Fruit fly (Drosophila melanogaster): ENCODE results near the gene ScsbetaA.

Gene ScsbetaA

DNA sequence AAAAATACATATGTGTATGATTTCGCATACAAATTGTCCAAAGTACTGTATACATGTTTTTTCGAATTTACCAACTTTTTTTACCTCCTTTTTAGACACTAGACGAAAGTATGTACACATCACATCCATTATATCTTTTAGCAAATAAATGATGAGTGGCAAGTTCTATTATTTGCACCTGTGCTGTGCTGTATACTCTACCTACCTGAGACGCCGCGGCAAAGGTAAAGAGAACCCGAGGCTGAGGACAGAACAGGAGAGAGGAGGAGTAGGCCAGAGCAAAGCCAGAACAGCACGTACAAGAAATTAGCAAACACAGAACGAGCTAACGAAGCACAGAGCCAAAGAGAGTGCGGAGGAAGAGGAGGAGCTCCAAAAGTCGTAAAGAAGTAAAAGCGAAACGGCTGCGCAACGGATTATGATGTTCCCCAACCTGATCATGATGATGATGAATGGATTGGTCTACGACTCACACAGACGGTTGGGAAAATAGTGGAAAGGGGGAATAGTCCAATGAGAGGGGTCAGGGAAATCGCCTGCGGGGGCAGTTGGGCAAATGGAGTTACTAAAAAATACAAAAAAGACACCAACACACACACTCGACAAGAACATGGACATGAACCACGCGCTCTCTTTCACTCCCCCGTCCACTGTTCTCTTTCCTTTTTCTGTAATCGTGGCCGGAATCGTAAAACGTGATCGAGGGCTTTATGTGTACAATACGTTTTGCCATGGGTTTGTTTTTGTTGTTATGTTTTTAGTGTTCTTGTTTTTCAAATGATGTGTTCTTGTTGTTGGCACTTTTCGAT is 10.5 kb upstream of the ScsbetaA start (continued):
- TF ChIP-seq Adf1 (GFP tag; IDR thresholded peaks at IDR 0.05) = no peak
- TF ChIP-seq nmo (GFP tag; optimal IDR thresholded peaks at IDR 0.05) = peak; percentile 84
- no peak for TF ChIP-seq hkb (optimal IDR thresholded peaks at IDR 0.05)
- peak; percentile 55 for TF ChIP-seq hkb (GFP tag; IDR thresholded peaks at IDR 0.05)
- no peak for TF ChIP-seq ham (GFP tag; IDR thresholded peaks at IDR 0.05)
- no peak; the same call in 1 of the 2 replicates for TF ChIP-seq MBD-R2 (GFP tag; IDR thresholded peaks at IDR 0.05)
- no peak for TF ChIP-seq ftz-f1 (GFP tag; optimal IDR thresholded peaks at IDR 0.05)
- peak; percentile 56 for TF ChIP-seq CG12942 (GFP tag; optimal IDR thresholded peaks at IDR 0.05)
- TF ChIP-seq exex (tag; optimal IDR thresholded peaks at IDR 0.05) = peak; percentile 36
- peak; percentile 60 for TF ChIP-seq CG9215 (GFP tag; IDR thresholded peaks at IDR 0.05)
- TF ChIP-seq Stat92E (GFP tag; optimal IDR thresholded peaks at IDR 0.05) = peak in 2 of 3 experiments; percentile 36 to 45
- TF ChIP-seq HLH3B (GFP tag; IDR thresholded peaks at IDR 0.05) = peak; percentile 38; the same call in 1 of the 2 replicates
- peak; percentile 35 for TF ChIP-seq Elba2 (GFP tag; optimal IDR thresholded peaks at IDR 0.05)
- TF ChIP-seq CG6654 (GFP tag; optimal IDR thresholded peaks at IDR 0.05) = peak; percentile 60
- 0 out of 2 replicates have a peak, but pooled peaks have one; percentile 47 for TF ChIP-seq aop (GFP tag; IDR thresholded peaks at IDR 0.05)
- TF ChIP-seq prd (optimal IDR thresholded peaks at IDR 0.05) = no peak
- TF ChIP-seq prd (GFP tag; IDR thresholded peaks at IDR 0.05) = peak; percentile 87
- TF ChIP-seq HLH4C (GFP tag; IDR thresholded peaks at IDR 0.05; ENCODE audit: partially characterized antibody) = no peak
- peak; percentile 48 for TF ChIP-seq CG17186 (GFP tag; optimal IDR thresholded peaks at IDR 0.05)
- peak; percentile 3 for TF ChIP-seq Hand (GFP tag; optimal IDR thresholded peaks at IDR 0.05)
- TF ChIP-seq zfh2 (GFP tag; optimal IDR thresholded peaks at IDR 0.05) = peak; percentile 51
- no peak for TF ChIP-seq z (GFP tag; IDR thresholded peaks at IDR 0.05)
- peak; percentile 87 for TF ChIP-seq CG31441 (GFP tag; IDR thresholded peaks at IDR 0.05)
- TF ChIP-seq CG8089 (GFP tag; optimal IDR thresholded peaks at IDR 0.05) = peak; percentile 47
- no peak for TF ChIP-seq sima (GFP tag; optimal IDR thresholded peaks at IDR 0.05)
- 0 out of 2 replicates have a peak, but pooled peaks have one; percentile 23 for TF ChIP-seq GATAe (GFP tag; conservative IDR thresholded peaks at IDR 0.05)
- no peak for TF ChIP-seq bigmax (GFP tag; optimal IDR thresholded peaks at IDR 0.05)
- TF ChIP-seq CG17361 (GFP tag; IDR thresholded peaks at IDR 0.05) = peak; percentile 89
- no peak for TF ChIP-seq Doc3 (GFP tag; IDR thresholded peaks at IDR 0.05; ENCODE audit: partially characterized antibody)
- no peak for TF ChIP-seq CG3407 (GFP tag; optimal IDR thresholded peaks at IDR 0.05)
- TF ChIP-seq Drgx (GFP tag; IDR thresholded peaks at IDR 0.05) = peak; percentile 56; the same call in 1 of the 2 replicates
- TF ChIP-seq en (GFP tag; optimal IDR thresholded peaks at IDR 0.05) = peak; percentile 56
- no peak for TF ChIP-seq br (optimal IDR thresholded peaks at IDR 0.05)
- peak; percentile 17 for TF ChIP-seq CG11723 (GFP tag; optimal IDR thresholded peaks at IDR 0.05)
- no peak for TF ChIP-seq nerfin-2 (GFP tag; IDR thresholded peaks at IDR 0.05; ENCODE audit: partially characterized antibody)
- TF ChIP-seq Atf3 (GFP tag; optimal IDR thresholded peaks at IDR 0.05) = no peak
- peak; percentile 68 to 81 for TF ChIP-seq bsh (GFP tag; optimal IDR thresholded peaks at IDR 0.05)
- TF ChIP-seq CG2889 (GFP tag; IDR thresholded peaks at IDR 0.05) = no peak
- TF ChIP-seq CG12219 (GFP tag; optimal IDR thresholded peaks at IDR 0.05) = peak; percentile 73
- TF ChIP-seq CG1602 (GFP tag; optimal IDR thresholded peaks at IDR 0.05) = peak; percentile 56
- TF ChIP-seq run (tag; optimal IDR thresholded peaks at IDR 0.05) = peak; percentile 29
- TF ChIP-seq wdn (GFP tag; IDR thresholded peaks at IDR 0.05) = peak; percentile 40; the same call in 1 of the 2 replicates
- peak; percentile 57 for TF ChIP-seq CG15479 (GFP tag; optimal IDR thresholded peaks at IDR 0.05)
- TF ChIP-seq Deaf1 (tag; optimal IDR thresholded peaks at IDR 0.05) = peak; percentile 38
- no peak for TF ChIP-seq gfzf (GFP tag; optimal IDR thresholded peaks at IDR 0.05)
- TF ChIP-seq gsb-n (tag; optimal IDR thresholded peaks at IDR 0.05) = peak; percentile 82
- peak; percentile 57 for TF ChIP-seq ac (GFP tag; optimal IDR thresholded peaks at IDR 0.05)
- peak; percentile 87 for TF ChIP-seq row (GFP tag; IDR thresholded peaks at IDR 0.05)
- TF ChIP-seq croc (GFP tag; conservative IDR thresholded peaks at IDR 0.05) = peak; percentile 74
- TF ChIP-seq Pdp1 (GFP tag; optimal IDR thresholded peaks at IDR 0.05) = peak; percentile 61 to 63
